Worm (Caenorhabditis elegans) whole organism, L4/young adult: ENCODE measurements around the gene haf-2.

Experiments
- W03F9.2 ChIP-seq: fragments of 150-350 bp; optimal IDR thresholded peaks from 2 replicates; lab custom pipeline; 2014; ENCODE audit warnings: missing biosample characterization, missing genetic modification characterization
- dao-5 ChIP-seq: sonication (generic microtip); optimal IDR thresholded peaks from 2 replicates; lab custom pipeline; 2016; ENCODE audit warnings: missing genotype, missing genetic modification characterization, moderate library complexity, missing compliant biosample characterization
- him-1 ChIP-seq: sonication (generic microtip); optimal IDR thresholded peaks from 2 replicates; lab custom pipeline; 2016; ENCODE audit warnings: missing genotype, missing genetic modification reagents, missing genetic modification characterization, missing compliant biosample characterization

DNA sequence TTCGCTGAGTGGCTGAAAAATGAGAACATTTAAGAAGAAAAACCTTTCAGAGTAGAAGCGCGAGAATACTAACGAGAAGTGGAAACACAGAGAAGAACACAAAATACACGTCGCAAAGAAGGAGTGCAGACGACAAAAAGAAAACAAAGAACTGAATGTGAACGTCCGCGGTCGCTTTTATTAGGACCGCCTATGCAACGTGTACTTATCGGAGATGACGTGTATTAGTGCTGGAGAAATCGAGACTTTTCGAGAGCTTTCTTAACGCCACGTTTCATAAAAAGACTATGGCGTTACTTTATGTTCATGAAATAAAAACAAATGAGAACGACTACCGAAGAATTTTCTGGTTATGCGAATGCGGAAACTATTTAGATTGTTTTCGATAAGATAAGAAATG, 3.7 kb downstream of the haf-2 start, which contains the start of gene hsp-4:
- no peak for TF ChIP-seq W03F9.2 (tag; lab: Kevin White, UChicago)
- TF ChIP-seq him-1 (tag; lab: Kevin White, UChicago): no peak
- TF ChIP-seq dao-5: no peak
